Worm (Caenorhabditis elegans) whole organism, early embryonic: ENCODE measurements around the gene F56C9.3.

Experiments
- B0310.2 ChIP-seq: sonication (generic microtip); optimal IDR thresholded peaks from 2 replicates; lab custom pipeline; 2016; ENCODE audit warnings: mild to moderate bottlenecking, missing genetic modification characterization, missing compliant biosample characterization
- F13C5.2 ChIP-seq: sonication (generic microtip); optimal IDR thresholded peaks from 2 replicates; lab custom pipeline; 2017; ENCODE audit warnings: mild to moderate bottlenecking, missing genetic modification characterization, inconsistent platforms, missing compliant biosample characterization
- ama-1 ChIP-seq: fragments of 150-350 bp; optimal IDR thresholded peaks from 2 replicates; lab custom pipeline; 2014
- ceh-13 ChIP-seq: fragments of 200-800 bp; sonication (Bioruptor generic); optimal IDR thresholded peaks from 2 replicates; lab custom pipeline; 2018; ENCODE audit warnings: mild to moderate bottlenecking, missing genetic modification characterization, missing compliant biosample characterization
- ceh-36 ChIP-seq: sonication (generic microtip); optimal IDR thresholded peaks from 2 replicates; lab custom pipeline; 2016; ENCODE audit warnings: missing genetic modification characterization, inconsistent platforms, missing compliant biosample characterization
- ets-7 ChIP-seq: sonication (generic microtip); optimal IDR thresholded peaks from 2 replicates; lab custom pipeline; 2016; ENCODE audit warnings: missing genotype, missing genetic modification characterization, missing compliant biosample characterization
- flt-1 ChIP-seq: fragments of 200-800 bp; sonication (Bioruptor generic); IDR thresholded peaks from 2 replicates; pipeline ENCODE4 v1.3.6; 2022; ENCODE audit warnings: missing genetic modification characterization, missing compliant biosample characterization
- hmbx-1 ChIP-seq: sonication (generic microtip); optimal IDR thresholded peaks from 2 replicates; lab custom pipeline; 2016; ENCODE audit warnings: mild to moderate bottlenecking, missing genetic modification characterization, missing compliant biosample characterization
- hmg-4 ChIP-seq: fragments of 200-800 bp; sonication (Bioruptor generic); optimal IDR thresholded peaks from 2 replicates; lab custom pipeline; 2018; ENCODE audit warnings: mild to moderate bottlenecking, missing genetic modification characterization, missing compliant biosample characterization
- hnd-1 ChIP-seq: sonication (generic microtip); optimal IDR thresholded peaks from 2 replicates; lab custom pipeline; 2016; ENCODE audit warnings: missing genetic modification characterization, missing compliant biosample characterization
- tra-4 ChIP-seq: sonication (generic microtip); optimal IDR thresholded peaks from 2 replicates; lab custom pipeline; 2017; ENCODE audit warnings: missing genetic modification characterization, missing compliant biosample characterization

DNA sequence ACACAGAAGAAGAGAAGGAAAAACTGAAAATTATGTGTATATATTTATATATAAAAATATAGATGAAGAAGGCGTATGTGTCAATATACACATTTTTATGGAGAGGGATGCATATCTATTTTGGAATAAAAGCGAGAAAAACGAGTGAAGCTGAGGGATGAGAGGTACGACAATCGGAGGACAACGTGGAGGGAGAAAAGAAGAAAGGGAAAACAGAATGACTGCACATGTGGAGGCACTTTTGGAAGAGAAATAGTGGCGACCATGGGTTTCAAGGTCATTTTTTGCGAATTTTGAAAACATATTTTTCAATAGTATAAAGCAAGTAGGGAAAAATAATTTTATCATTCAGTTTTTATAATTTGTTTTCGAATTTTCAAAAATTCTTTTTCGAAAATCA is 18.5 kb upstream of the F56C9.3 start:
- TF ChIP-seq ama-1 (lab: Kevin White, UChicago): no peak
- TF ChIP-seq ceh-36 (tag; lab: Kevin White, UChicago): no peak
- no peak for TF ChIP-seq F13C5.2 (tag; lab: Kevin White, UChicago)
- TF ChIP-seq hmg-4: no peak
- TF ChIP-seq hmbx-1 (tag; lab: Kevin White, UChicago): no peak
- TF ChIP-seq B0310.2: no peak
- no peak for TF ChIP-seq tra-4
- no peak for TF ChIP-seq ets-7 (tag; lab: Kevin White, UChicago)
- TF ChIP-seq flt-1 (GFP tag; lab: Robert Waterston, UW): no peak
- no peak for TF ChIP-seq ceh-13 (GFP tag; lab: Kevin White, UChicago)
- TF ChIP-seq hnd-1 (tag; lab: Kevin White, UChicago): no peak
